Worm (Caenorhabditis elegans): ENCODE measurements around the gene T21D12.7.

Gene T21D12.7

ce11 chrIV:261607-262006 is 29.6 kb downstream of the T21D12.7 start, which contains the start of gene pqbp-1.1 (continued):
- peak; percentile 33 for TF ChIP-seq lin-39 (tag; optimal IDR thresholded peaks at IDR 0.05)
- TF ChIP-seq unc-130 (tag; optimal IDR thresholded peaks at IDR 0.05), result no peak
- TF ChIP-seq mab-9 (GFP tag; IDR thresholded peaks at IDR 0.05), result no peak
- TF ChIP-seq unc-98 (GFP tag; IDR thresholded peaks at IDR 0.05), result no peak
- peak; percentile 55 for TF ChIP-seq blmp-1 (tag; optimal IDR thresholded peaks at IDR 0.05)
- TF ChIP-seq hpl-2 (GFP tag; optimal IDR thresholded peaks at IDR 0.05), result no peak
- no peak for TF ChIP-seq hlh-17 (GFP tag; optimal IDR thresholded peaks at IDR 0.05; ENCODE audit: borderline replicate concordance)
- TF ChIP-seq alr-1 (tag; optimal IDR thresholded peaks at IDR 0.05; ENCODE audit: borderline replicate concordance), result no peak
- peak; percentile 51 for TF ChIP-seq dsc-1 (tag; optimal IDR thresholded peaks at IDR 0.05)
- TF ChIP-seq nhr-19 (GFP tag; conservative IDR thresholded peaks at IDR 0.05), result no peak
- peak; percentile 39 for TF ChIP-seq C04F5.9 (tag; optimal IDR thresholded peaks at IDR 0.05)
- no peak for TF ChIP-seq grh-1 (GFP tag; IDR thresholded peaks at IDR 0.05)
- TF ChIP-seq unc-30 (tag; optimal IDR thresholded peaks at IDR 0.05), result no peak
- TF ChIP-seq ceh-82 (tag; optimal IDR thresholded peaks at IDR 0.05), result peak; percentile 15 to 58 (median 29)
- TF ChIP-seq hlh-4 (tag; optimal IDR thresholded peaks at IDR 0.05), result no peak
- TF ChIP-seq ztf-11 (tag; optimal IDR thresholded peaks at IDR 0.05), result no peak
- TF ChIP-seq efl-3 (GFP tag; optimal IDR thresholded peaks at IDR 0.05), result no peak
- TF ChIP-seq lin-15B (tag; optimal IDR thresholded peaks at IDR 0.05), result no peak
- peak; percentile 95 to 97 for TF ChIP-seq lin-35 (GFP tag; optimal IDR thresholded peaks at IDR 0.05)
- no peak for TF ChIP-seq pqm-1 (tag; optimal IDR thresholded peaks at IDR 0.05)
- TF ChIP-seq zag-1 (tag; optimal IDR thresholded peaks at IDR 0.05), result no peak
- TF ChIP-seq sptf-1 (tag; optimal IDR thresholded peaks at IDR 0.05), result no peak
- no peak for TF ChIP-seq C34B4.2 (tag; optimal IDR thresholded peaks at IDR 0.05)
- TF ChIP-seq pax-3 (tag; optimal IDR thresholded peaks at IDR 0.05), result no peak
- TF ChIP-seq unc-62 (GFP tag; optimal IDR thresholded peaks at IDR 0.05), result no peak
- TF ChIP-seq zip-4 (GFP tag; optimal IDR thresholded peaks at IDR 0.05), result no peak
- TF ChIP-seq nhr-77 (tag; optimal IDR thresholded peaks at IDR 0.05), result no peak
- TF ChIP-seq isw-1 (GFP tag; IDR thresholded peaks at IDR 0.05), result peak; percentile 58
- TF ChIP-seq sox-4 (tag; optimal IDR thresholded peaks at IDR 0.05), result no peak
- TF ChIP-seq lin-13 (GFP tag; optimal IDR thresholded peaks at IDR 0.05), result peak; percentile 18
- peak; percentile 59 for TF ChIP-seq nhr-90 (tag; optimal IDR thresholded peaks at IDR 0.05; ENCODE audit: poor library complexity)
- TF ChIP-seq ceh-88 (GFP tag; IDR thresholded peaks at IDR 0.05), result no peak
- TF ChIP-seq C16A3.4 (tag; optimal IDR thresholded peaks at IDR 0.05), result peak; percentile 58
- TF ChIP-seq xbp-1 (tag; optimal IDR thresholded peaks at IDR 0.05), result peak; percentile 64
- no peak for TF ChIP-seq vab-15 (tag; optimal IDR thresholded peaks at IDR 0.05)
- no peak for TF ChIP-seq nhr-76 (tag; optimal IDR thresholded peaks at IDR 0.05)
- peak; percentile 23 for TF ChIP-seq nhr-237 (tag; optimal IDR thresholded peaks at IDR 0.05)
- peak; percentile 32 for TF ChIP-seq irx-1 (tag; optimal IDR thresholded peaks at IDR 0.05)
- TF ChIP-seq mep-1 (tag; optimal IDR thresholded peaks at IDR 0.05), result peak; percentile 66
- no peak for TF ChIP-seq egl-27 (tag; optimal IDR thresholded peaks at IDR 0.05)
- TF ChIP-seq pag-3 (tag; optimal IDR thresholded peaks at IDR 0.05; ENCODE audit: borderline replicate concordance, insufficient read depth), result no peak
- peak; percentile 18 for TF ChIP-seq ces-1 (GFP tag; optimal IDR thresholded peaks at IDR 0.05)
- no peak for TF ChIP-seq ztf-4 (tag; optimal IDR thresholded peaks at IDR 0.05)
- no peak for TF ChIP-seq ceh-90 (tag; optimal IDR thresholded peaks at IDR 0.05)
- TF ChIP-seq mef-2 (tag; optimal IDR thresholded peaks at IDR 0.05), result no peak
- TF ChIP-seq nhr-71 (tag; optimal IDR thresholded peaks at IDR 0.05), result peak; percentile 75
- TF ChIP-seq unc-86 (tag; optimal IDR thresholded peaks at IDR 0.05), result peak; percentile 43
- peak; percentile 50 for TF ChIP-seq nhr-85 (tag)
- no peak for TF ChIP-seq nhr-28 (tag; optimal IDR thresholded peaks at IDR 0.05)
- no peak for TF ChIP-seq aha-1 (tag; optimal IDR thresholded peaks at IDR 0.05)
- TF ChIP-seq snpc-4 (tag; optimal IDR thresholded peaks at IDR 0.05), result no peak
- TF ChIP-seq dpl-1 (GFP tag; optimal IDR thresholded peaks at IDR 0.05), result peak; percentile 89 to 95 (median 92)
- TF ChIP-seq skn-1 (tag; optimal IDR thresholded peaks at IDR 0.05), result peak; percentile 41
- TF ChIP-seq fos-1 (tag; optimal IDR thresholded peaks at IDR 0.05), result peak; percentile 42

Measured in whole organism, L1 larva.